Worm (Caenorhabditis elegans): Measurements from ENCODE around the gene F13H8.1.

The F13H8.1 gene

DNA sequence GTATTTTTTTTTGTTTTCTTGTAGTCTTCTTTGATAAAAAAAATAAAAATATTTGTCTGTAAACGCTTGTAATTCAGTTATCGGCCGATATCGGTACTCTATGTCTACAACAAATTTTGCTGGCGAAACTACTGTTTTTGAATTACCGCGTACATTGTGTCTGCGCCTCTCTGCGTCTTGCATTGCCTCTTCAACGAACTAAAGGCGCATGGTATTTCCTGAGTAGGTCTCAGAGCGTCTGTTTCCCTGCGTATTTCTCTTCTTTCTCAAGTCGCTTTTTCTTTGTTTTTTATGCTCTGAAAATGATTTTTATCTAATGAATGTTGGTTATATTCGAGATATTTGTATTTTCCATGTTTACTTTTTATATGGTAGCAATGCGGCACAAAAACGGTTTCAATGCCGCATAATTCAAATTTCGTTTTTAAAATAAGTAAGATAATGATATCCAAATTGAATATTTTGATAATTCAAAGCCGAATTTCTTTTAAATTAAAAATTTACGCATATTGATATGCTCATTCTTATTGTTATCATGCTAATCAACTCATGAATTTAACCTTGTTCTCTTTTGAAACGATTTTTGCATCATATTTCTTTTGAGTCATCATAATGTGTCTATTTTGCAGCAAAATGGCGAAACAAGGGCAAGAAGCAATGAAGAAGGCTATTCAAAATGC lies 32.3 kb upstream of the F13H8.1 start, which contains the start of gene phb-2 (continued):
- 0 out of 2 replicates have a peak, but pooled peaks have one; percentile 7 for TF ChIP-seq let-526 (GFP tag; IDR thresholded peaks at IDR 0.05)
- no peak for TF ChIP-seq fkh-3 (tag; optimal IDR thresholded peaks at IDR 0.05)
- TF ChIP-seq efl-1 (GFP tag; optimal IDR thresholded peaks at IDR 0.05) = peak; percentile 83
- peak; percentile 13 for TF ChIP-seq nhr-80 (tag; optimal IDR thresholded peaks at IDR 0.05)
- TF ChIP-seq athp-1 (tag; optimal IDR thresholded peaks at IDR 0.05) = no peak
- no peak for TF ChIP-seq nfya-1 (tag; optimal IDR thresholded peaks at IDR 0.05; ENCODE audit: borderline replicate concordance, insufficient read depth)
- no peak for TF ChIP-seq F37B4.10 (GFP tag; IDR thresholded peaks at IDR 0.05)

DNA sequence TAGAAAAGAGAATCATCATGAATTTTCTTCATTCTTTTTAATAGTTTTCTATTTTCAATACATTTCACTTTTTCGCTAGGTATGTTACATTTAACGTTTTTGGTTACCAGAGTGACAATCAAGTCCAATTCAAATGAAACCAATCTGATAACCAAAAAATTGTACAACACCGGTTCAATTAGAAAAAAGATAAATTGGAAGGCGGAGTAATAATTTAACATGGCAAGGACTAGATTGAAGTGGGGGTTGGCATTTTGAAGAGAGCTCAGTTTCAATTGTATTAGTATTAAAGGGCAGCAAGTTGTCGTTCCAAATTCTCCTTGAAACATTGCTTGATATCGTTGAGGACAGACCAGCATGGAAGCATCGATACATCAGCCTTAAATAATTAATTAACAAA lies 30.5 kb upstream of the F13H8.1 start:
- TF ChIP-seq chd-7 (tag; optimal IDR thresholded peaks at IDR 0.05) = peak; percentile 59
- no peak for TF ChIP-seq atf-7 (tag; optimal IDR thresholded peaks at IDR 0.05)
- TF ChIP-seq efl-1 (GFP tag; optimal IDR thresholded peaks at IDR 0.05) = no peak
- no peak for TF ChIP-seq egl-44 (GFP tag; IDR thresholded peaks at IDR 0.05)
- TF ChIP-seq lsy-27 (tag; optimal IDR thresholded peaks at IDR 0.05; ENCODE audit: borderline replicate concordance, insufficient read depth) = no peak
- peak; percentile 44 for TF ChIP-seq snpc-1.3 (tag; optimal IDR thresholded peaks at IDR 0.05; ENCODE audit: insufficient read depth)
- TF ChIP-seq tbp1 (GFP tag; optimal IDR thresholded peaks at IDR 0.05) = no peak
- TF ChIP-seq D2030.7 (GFP tag; IDR thresholded peaks at IDR 0.05) = peak; percentile 17; the same call in 1 of the 2 replicates
- no peak for TF ChIP-seq K12H6.12 (tag; optimal IDR thresholded peaks at IDR 0.05)
- TF ChIP-seq F10E7.11 (tag; optimal IDR thresholded peaks at IDR 0.05) = no peak
- no peak for TF ChIP-seq ztf-22 (GFP tag; optimal IDR thresholded peaks at IDR 0.05)
- TF ChIP-seq F39B2.1 (GFP tag; IDR thresholded peaks at IDR 0.05) = no peak
- no peak for TF ChIP-seq unc-62 (GFP tag; optimal IDR thresholded peaks at IDR 0.05)
- no peak for TF ChIP-seq let-526 (GFP tag; IDR thresholded peaks at IDR 0.05)
- no peak for TF ChIP-seq F23B12.7 (tag; optimal IDR thresholded peaks at IDR 0.05; ENCODE audit: insufficient read depth)
- no peak for TF ChIP-seq ama-1 (optimal IDR thresholded peaks at IDR 0.05)
- peak in 1 of 2 experiments; percentile 74 for TF ChIP-seq ama-1 (GFP tag; optimal IDR thresholded peaks at IDR 0.05)
- no peak for TF ChIP-seq nhr-80 (tag; optimal IDR thresholded peaks at IDR 0.05)
- no peak for TF ChIP-seq snpc-4 (GFP tag; optimal IDR thresholded peaks at IDR 0.05)
- TF ChIP-seq snpc-4 (tag; optimal IDR thresholded peaks at IDR 0.05) = peak in 1 of 4 experiments; percentile 36
- no peak for TF ChIP-seq hmg-20 (GFP tag; IDR thresholded peaks at IDR 0.05)
- TF ChIP-seq F49E8.2 (tag; optimal IDR thresholded peaks at IDR 0.05; ENCODE audit: insufficient read depth) = peak; percentile 31
- no peak for TF ChIP-seq ztf-28 (GFP tag; IDR thresholded peaks at IDR 0.05)
- no peak for TF ChIP-seq T07F8.4 (tag; optimal IDR thresholded peaks at IDR 0.05)
- no peak for TF ChIP-seq attf-5 (GFP tag; optimal IDR thresholded peaks at IDR 0.05)
- TF ChIP-seq rpc-1 (optimal IDR thresholded peaks at IDR 0.05) = no peak
- TF ChIP-seq rpc-1 (tag; optimal IDR thresholded peaks at IDR 0.05) = no peak
- peak; percentile 4 for TF ChIP-seq tlf-1 (GFP tag; optimal IDR thresholded peaks at IDR 0.05)
- TF ChIP-seq egrh-3 (GFP tag; IDR thresholded peaks at IDR 0.05) = no peak
- peak; percentile 44 for TF ChIP-seq lin-54 (GFP tag; optimal IDR thresholded peaks at IDR 0.05)
- no peak for TF ChIP-seq ztf-3 (GFP tag; optimal IDR thresholded peaks at IDR 0.05)
- no peak for TF ChIP-seq F37B4.10 (GFP tag; IDR thresholded peaks at IDR 0.05)
- TF ChIP-seq attf-6 (GFP tag; IDR thresholded peaks at IDR 0.05) = peak; percentile 68; the same call in 1 of the 2 replicates
- TF ChIP-seq nhr-90 (tag; optimal IDR thresholded peaks at IDR 0.05) = no peak
- TF ChIP-seq nhr-120 (GFP tag; IDR thresholded peaks at IDR 0.05) = no peak
- peak; percentile 87 for TF ChIP-seq hrde-1 (tag; optimal IDR thresholded peaks at IDR 0.05; ENCODE audit: borderline replicate concordance)
- no peak for TF ChIP-seq tbx-9 (tag; optimal IDR thresholded peaks at IDR 0.05; ENCODE audit: borderline replicate concordance)
- peak; percentile 39 for TF ChIP-seq xnd-1 (tag; optimal IDR thresholded peaks at IDR 0.05)
- no peak for TF ChIP-seq nfya-2 (GFP tag; IDR thresholded peaks at IDR 0.05)
- TF ChIP-seq athp-1 (tag; optimal IDR thresholded peaks at IDR 0.05) = peak; percentile 33
- no peak for TF ChIP-seq die-1 (tag; optimal IDR thresholded peaks at IDR 0.05)
- TF ChIP-seq mes-4 (tag; optimal IDR thresholded peaks at IDR 0.05) = no peak
- no peak for TF ChIP-seq dpff-1 (tag; optimal IDR thresholded peaks at IDR 0.05)
